Fruit fly (Drosophila melanogaster): ENCODE results near the gene CG32756.
A peak's percentile ranks its signal among the peaks of the same experiment; 100 is the strongest.

CG32756 gene

dm6 chrX:5983390-5983789, 37.9 kb downstream of the CG32756 start (continued):
- TF ChIP-seq tx (GFP tag; optimal IDR thresholded peaks at IDR 0.05) (no peak), dmrt99B (tag; optimal IDR thresholded peaks at IDR 0.05) (peak; percentile 28), NFAT (GFP tag; IDR thresholded peaks at IDR 0.05) (no peak), hb (GFP tag; IDR thresholded peaks at IDR 0.05; ENCODE audit: partially characterized antibody) (no peak), Doc3 (GFP tag; IDR thresholded peaks at IDR 0.05; ENCODE audit: partially characterized antibody) (no peak), Neu2 (GFP tag; optimal IDR thresholded peaks at IDR 0.05; ENCODE audit: borderline replicate concordance) (no peak), repo (GFP tag; optimal IDR thresholded peaks at IDR 0.05) (no peak), CG14667 (GFP tag; IDR thresholded peaks at IDR 0.05) (no peak), kay (GFP tag; optimal IDR thresholded peaks at IDR 0.05) (no peak), chm (GFP tag; IDR thresholded peaks at IDR 0.05) (no peak), Lpt (GFP tag; optimal IDR thresholded peaks at IDR 0.05) (no peak), CG2116 (GFP tag; optimal IDR thresholded peaks at IDR 0.05) (no peak), Ptx1 (GFP tag; IDR thresholded peaks at IDR 0.05) (peak; percentile 42; the same call in 1 of the 2 replicates), CG33557 (GFP tag; optimal IDR thresholded peaks at IDR 0.05) (no peak), cwo (GFP tag; optimal IDR thresholded peaks at IDR 0.05) (no peak), E2f1 (GFP tag; IDR thresholded peaks at IDR 0.05) (0 out of 2 replicates have a peak, but pooled peaks have one; percentile 32), Hey (tag; optimal IDR thresholded peaks at IDR 0.05) (no peak), Stat92E (GFP tag; optimal IDR thresholded peaks at IDR 0.05) (no peak), CG4854 (GFP tag; optimal IDR thresholded peaks at IDR 0.05) (no peak), CG2199 (GFP tag; IDR thresholded peaks at IDR 0.05) (no peak), gro (GFP tag; optimal IDR thresholded peaks at IDR 0.05) (no peak), toy (GFP tag; IDR thresholded peaks at IDR 0.05) (no peak), CG11560 (tag; IDR thresholded peaks at IDR 0.05) (no peak), nom (GFP tag; optimal IDR thresholded peaks at IDR 0.05) (no peak), CG12219 (GFP tag; optimal IDR thresholded peaks at IDR 0.05) (no peak), ranshi (GFP tag; IDR thresholded peaks at IDR 0.05) (no peak), Fer1 (GFP tag; optimal IDR thresholded peaks at IDR 0.05) (no peak), CG15011 (GFP tag; optimal IDR thresholded peaks at IDR 0.05) (no peak), hkb (optimal IDR thresholded peaks at IDR 0.05) (peak; percentile 95), hkb (GFP tag; IDR thresholded peaks at IDR 0.05) (no peak), Rx (GFP tag; IDR thresholded peaks at IDR 0.05) (no peak), sob (GFP tag; IDR thresholded peaks at IDR 0.05) (no peak), dysf (GFP tag; IDR thresholded peaks at IDR 0.05) (no peak), CG8944 (GFP tag; optimal IDR thresholded peaks at IDR 0.05) (no peak), prd (optimal IDR thresholded peaks at IDR 0.05) (no peak), prd (GFP tag; IDR thresholded peaks at IDR 0.05) (no peak), CG17568 (GFP tag; optimal IDR thresholded peaks at IDR 0.05) (no peak), row (GFP tag; IDR thresholded peaks at IDR 0.05) (peak; percentile 54; the same call in 2 of the 3 replicates), sug (tag; optimal IDR thresholded peaks at IDR 0.05) (no peak), CG12236 (GFP tag; optimal IDR thresholded peaks at IDR 0.05) (no peak), CG3407 (GFP tag; optimal IDR thresholded peaks at IDR 0.05) (no peak), CG2678 (tag; optimal IDR thresholded peaks at IDR 0.05) (peak; percentile 19), CG4730 (GFP tag; IDR thresholded peaks at IDR 0.05) (no peak), Oaz (GFP tag; IDR thresholded peaks at IDR 0.05) (no peak), CG12155 (GFP tag; optimal IDR thresholded peaks at IDR 0.05) (no peak), CG13287 (GFP tag; IDR thresholded peaks at IDR 0.05; ENCODE audit: partially characterized antibody) (no peak)
